Fruit fly (Drosophila melanogaster) ovary, adult (tissue): Measurements from ENCODE around the gene kat80.

ENCODE experiments used
- CG17801 ChIP-seq: fragments of 200-800 bp; optimal IDR thresholded peaks from 2 replicates; lab custom pipeline; 2019; ENCODE audit warnings: missing biosample characterization, mild to moderate bottlenecking, missing genetic modification characterization, moderate library complexity; ENCODE audit not compliant: partially characterized antibody

Gene kat80

dm6 chrX:16266437-16266836, 9.5 kb downstream of the kat80 start, which contains the start of gene CG12507:
Gene CG12507, minus strand, starts transcription at chrX:16266537.
- TF ChIP-seq CG17801 = no peak

DNA sequence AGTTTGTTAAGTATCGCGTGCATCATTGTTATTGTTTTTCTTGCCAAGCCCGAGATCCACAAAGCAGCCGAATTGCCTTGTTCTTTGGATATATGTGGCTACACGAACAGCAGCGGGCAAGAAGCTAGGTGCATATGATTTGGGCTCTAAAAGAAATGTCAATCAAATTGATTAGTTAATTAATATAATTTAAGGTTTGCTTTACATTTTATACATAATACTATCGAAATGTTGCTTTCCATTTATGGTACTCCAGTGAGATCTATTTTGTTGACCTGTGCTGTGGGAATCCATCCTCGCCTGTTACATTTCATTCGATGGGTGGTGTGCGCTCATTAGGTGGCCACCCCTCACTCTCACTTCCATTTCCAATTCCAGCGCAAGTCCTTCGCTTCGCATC, 12.6 kb downstream of the kat80 start:
- TF ChIP-seq CG17801 = no peak

- TF ChIP-seq CG17801 = no peak
Measured at dm6 chrX:16244731-16245130, 31.2 kb downstream of the kat80 start.

DNA sequence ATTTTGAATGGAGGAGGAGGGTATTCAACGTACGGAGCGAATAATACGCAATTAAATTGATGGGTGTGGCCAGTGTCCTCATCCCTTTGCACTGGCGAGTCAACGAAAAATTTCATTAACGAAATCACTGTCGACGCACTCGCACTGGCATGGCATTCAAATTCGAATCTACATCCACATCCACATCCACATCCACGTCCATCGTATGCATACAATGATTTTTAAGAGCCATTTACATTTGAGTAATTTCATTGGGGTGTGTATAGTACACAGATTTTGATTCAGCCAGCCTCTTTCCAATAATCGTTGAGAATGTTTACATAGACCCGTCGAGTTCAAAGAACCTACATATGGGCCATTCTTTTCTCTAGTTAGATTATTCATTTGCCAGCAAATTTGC, 32.0 kb downstream of the kat80 start:
- no peak for TF ChIP-seq CG17801

dm6 chrX:16241831-16242451, 34.0 kb downstream of the kat80 start:
- no peak for TF ChIP-seq CG17801

DNA sequence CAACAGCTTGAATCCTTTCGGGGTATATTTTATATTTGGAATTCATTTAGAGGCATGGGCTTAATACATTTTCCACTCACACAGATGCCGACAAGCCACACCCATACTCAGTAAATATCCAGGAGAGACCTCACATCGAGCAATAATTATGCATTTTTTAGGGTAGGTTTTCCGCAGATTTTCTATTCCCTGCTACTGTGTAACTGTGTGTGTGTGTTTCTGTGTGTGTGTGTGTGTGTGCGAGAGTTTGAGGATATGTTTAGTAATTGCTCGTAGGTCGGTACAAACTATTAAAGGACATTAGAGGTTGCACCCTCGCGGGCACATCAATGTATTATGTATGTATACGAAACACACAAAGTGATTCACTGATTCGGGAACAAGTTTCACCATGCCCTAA, 44.7 kb downstream of the kat80 start:
- TF ChIP-seq CG17801 = no peak

DNA sequence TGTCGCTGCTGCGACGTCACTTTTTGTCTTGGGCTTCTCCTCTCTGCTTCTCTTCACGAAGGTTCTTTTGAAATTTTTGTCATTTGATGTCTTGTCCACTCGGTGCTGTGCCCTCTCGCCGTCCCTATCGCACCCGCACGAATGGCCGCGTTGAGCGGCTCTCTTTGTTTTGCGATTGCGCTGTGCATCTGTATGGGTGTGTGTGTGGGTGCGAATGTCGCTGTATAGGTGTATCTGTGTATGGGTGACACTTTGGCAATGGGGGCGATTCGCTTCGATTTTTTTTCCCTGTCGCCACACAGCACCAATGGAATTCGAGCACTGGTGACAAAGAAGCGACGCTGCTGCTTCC, 58.5 kb downstream of the kat80 start:
- no peak for TF ChIP-seq CG17801
